Fruit fly (Drosophila melanogaster) whole organism, prepupa: Measurements from ENCODE around the gene CG1299.
A peak's percentile ranks its signal among the peaks of the same experiment; 100 is the strongest.

Experiments
- CG10631 ChIP-seq: fragments of 200-800 bp; sonication (Bioruptor generic); optimal IDR thresholded peaks from 2 replicates; lab custom pipeline; 2016; ENCODE audit warnings: missing biosample characterization, missing genetic modification characterization
- CG10669 ChIP-seq: fragments of 200-800 bp; sonication (Bioruptor generic); optimal IDR thresholded peaks from 3 replicates; lab custom pipeline; 2018; ENCODE audit warnings: missing biosample characterization, mild to moderate bottlenecking, missing genetic modification characterization, moderate library complexity
- CG11294 ChIP-seq: fragments of 200-800 bp; sonication (Bioruptor generic); IDR thresholded peaks from 2 replicates; pipeline ENCODE4 v1.3.6; 2022; ENCODE audit warnings: missing biosample characterization, missing genetic modification characterization
- CG11762 ChIP-seq: fragments of 200-800 bp; sonication (Bioruptor generic); optimal IDR thresholded peaks from 3 replicates; lab custom pipeline; 2016; ENCODE audit warnings: missing biosample characterization, missing genetic modification characterization; ENCODE audit not compliant: insufficient read depth
- CG15336 ChIP-seq: fragments of 200-800 bp; sonication (Bioruptor generic); IDR thresholded peaks from 2 replicates; pipeline ENCODE4 v1.3.6; 2022; ENCODE audit warnings: missing biosample characterization, missing genetic modification characterization
- CG1621 ChIP-seq: fragments of 200-800 bp; sonication (Bioruptor generic); optimal IDR thresholded peaks from 3 replicates; lab custom pipeline; 2018; ENCODE audit warnings: missing biosample characterization, mild to moderate bottlenecking, missing genetic modification characterization
- CG16779 ChIP-seq: fragments of 200-800 bp; sonication (Bioruptor generic); optimal IDR thresholded peaks from 3 replicates; lab custom pipeline; 2017; ENCODE audit warnings: missing biosample characterization, mild to moderate bottlenecking, missing genetic modification characterization
- CG31627 ChIP-seq: fragments of 200-800 bp; sonication (Bioruptor generic); optimal IDR thresholded peaks from 3 replicates; lab custom pipeline; 2016; ENCODE audit warnings: missing biosample characterization, missing genetic modification characterization
- CG34406 ChIP-seq: fragments of 200-800 bp; sonication (Bioruptor generic); optimal IDR thresholded peaks from 3 replicates; lab custom pipeline; 2016; ENCODE audit warnings: missing biosample characterization, missing genetic modification characterization
- CG3919 ChIP-seq: fragments of 200-800 bp; sonication (Bioruptor generic); optimal IDR thresholded peaks from 3 replicates; lab custom pipeline; 2016; ENCODE audit warnings: missing biosample characterization, missing genetic modification characterization
- CG4318 ChIP-seq: fragments of 200-800 bp; sonication (Bioruptor generic); optimal IDR thresholded peaks from 3 replicates; lab custom pipeline; 2017; ENCODE audit warnings: missing biosample characterization, mild to moderate bottlenecking, missing genetic modification characterization
- CG6163 ChIP-seq: fragments of 200-800 bp; sonication (Bioruptor generic); IDR thresholded peaks from 3 replicates; pipeline ENCODE4 v1.3.6; 2022; ENCODE audit warnings: missing biosample characterization, missing genetic modification characterization
- CG6276 ChIP-seq: fragments of 200-800 bp; sonication (Bioruptor generic); optimal IDR thresholded peaks from 2 replicates; lab custom pipeline; 2017; ENCODE audit warnings: missing biosample characterization, mild to moderate bottlenecking, missing genetic modification characterization
- CG6808 ChIP-seq: fragments of 200-800 bp; sonication (Bioruptor generic); optimal IDR thresholded peaks from 3 replicates; lab custom pipeline; 2017; ENCODE audit warnings: missing biosample characterization, missing genetic modification characterization, mild to moderate bottlenecking, moderate library complexity, missing genetic modification reagents
- CG7368 ChIP-seq: fragments of 200-800 bp; sonication (Bioruptor generic); optimal IDR thresholded peaks from 3 replicates; lab custom pipeline; 2016; ENCODE audit warnings: missing biosample characterization, missing genetic modification characterization
- CG8632 ChIP-seq: fragments of 200-800 bp; sonication (Bioruptor generic); optimal IDR thresholded peaks from 3 replicates; lab custom pipeline; 2016; ENCODE audit warnings: missing biosample characterization, missing genetic modification characterization
- CG9139 ChIP-seq: fragments of 200-800 bp; sonication (Bioruptor generic); optimal IDR thresholded peaks from 3 replicates; lab custom pipeline; 2017; ENCODE audit warnings: missing biosample characterization, mild to moderate bottlenecking, missing genetic modification characterization
- Eip75B ChIP-seq: fragments of 200-800 bp; sonication (Bioruptor generic); optimal IDR thresholded peaks from 3 replicates; lab custom pipeline; 2016; ENCODE audit warnings: missing biosample characterization, missing genetic modification characterization
- Eip78C ChIP-seq: fragments of 200-800 bp; sonication (Bioruptor generic); peaks from one replicate; lab custom pipeline; 2016; ENCODE audit warnings: missing biosample characterization, missing genetic modification characterization
- Eip93F ChIP-seq: fragments of 200-800 bp; sonication (Bioruptor generic); optimal IDR thresholded peaks from 2 replicates; lab custom pipeline; 2016; ENCODE audit warnings: missing biosample characterization, mild to moderate bottlenecking, missing genetic modification characterization
- Ets96B ChIP-seq: fragments of 200-800 bp; optimal IDR thresholded peaks from 2 replicates; lab custom pipeline; 2019; ENCODE audit warnings: missing biosample characterization, mild to moderate bottlenecking, missing genetic modification characterization, moderate library complexity
- Gug ChIP-seq: fragments of 200-800 bp; sonication (Bioruptor generic); IDR thresholded peaks from 2 replicates; pipeline ENCODE4 v1.3.6; 2022; ENCODE audit warnings: missing biosample characterization, missing genetic modification characterization
- Hr38 ChIP-seq: sonication (Bioruptor generic); optimal IDR thresholded peaks from 2 replicates; lab custom pipeline; 2016; ENCODE audit warnings: missing biosample characterization, missing genetic modification characterization
- Hr4 ChIP-seq: fragments of 200-800 bp; sonication (Bioruptor generic); optimal IDR thresholded peaks from 3 replicates; lab custom pipeline; 2016; ENCODE audit warnings: missing biosample characterization, missing genetic modification characterization
- Smox ChIP-seq: fragments of 200-800 bp; sonication (Bioruptor generic); optimal IDR thresholded peaks from 3 replicates; lab custom pipeline; 2016; ENCODE audit warnings: missing biosample characterization, missing genetic modification characterization
- Sox102F ChIP-seq: fragments of 200-800 bp; sonication (Bioruptor generic); optimal IDR thresholded peaks from 2 replicates; lab custom pipeline; 2016; ENCODE audit warnings: missing biosample characterization, mild to moderate bottlenecking, missing genetic modification characterization
- Sox14 ChIP-seq: fragments of 200-800 bp; sonication (Bioruptor generic); optimal IDR thresholded peaks from 3 replicates; lab custom pipeline; 2016; ENCODE audit warnings: missing biosample characterization, missing genetic modification characterization
- Sox15 ChIP-seq: fragments of 200-800 bp; sonication (Bioruptor generic); optimal IDR thresholded peaks from 3 replicates; lab custom pipeline; 2016; ENCODE audit warnings: missing biosample characterization, missing genetic modification characterization
- achi ChIP-seq: fragments of 200-800 bp; sonication (Bioruptor generic); optimal IDR thresholded peaks from 3 replicates; lab custom pipeline; 2016; ENCODE audit warnings: missing biosample characterization, missing genetic modification characterization
- cyc ChIP-seq: fragments of 200-800 bp; sonication (Bioruptor generic); optimal IDR thresholded peaks from 3 replicates; lab custom pipeline; 2016; ENCODE audit warnings: missing biosample characterization, missing genetic modification characterization
- eg ChIP-seq: fragments of 200-800 bp; sonication (Bioruptor generic); IDR thresholded peaks from 3 replicates; pipeline ENCODE4 v1.3.6; 2022; ENCODE audit warnings: missing biosample characterization, missing genetic modification characterization
- fd59A ChIP-seq: fragments of 200-800 bp; sonication (Bioruptor generic); optimal IDR thresholded peaks from 2 replicates; lab custom pipeline; 2017; ENCODE audit warnings: missing biosample characterization, mild to moderate bottlenecking, missing genetic modification characterization, missing genetic modification reagents
- fkh ChIP-seq: fragments of 200-800 bp; sonication (Bioruptor generic); optimal IDR thresholded peaks from 3 replicates; lab custom pipeline; 2017; ENCODE audit warnings: missing biosample characterization, mild to moderate bottlenecking, missing genetic modification characterization, moderate library complexity
- net ChIP-seq: fragments of 200-800 bp; sonication (Bioruptor generic); optimal IDR thresholded peaks from 3 replicates; lab custom pipeline; 2016; ENCODE audit warnings: missing biosample characterization, missing genetic modification characterization
- ss ChIP-seq, 2 experiments: fragments of 200-800 bp; sonication (Bioruptor generic); optimal IDR thresholded peaks; 2 replicates in 1 of 2; 3 replicates in 1 of 2; lab custom pipeline; 2017 to 2018; ENCODE audit warnings: mild to moderate bottlenecking in 2 of 2, missing biosample characterization in 2 of 2, missing genetic modification characterization in 2 of 2, moderate library complexity in 1 of 2
- svp ChIP-seq: fragments of 200-800 bp; sonication (Bioruptor generic); peaks from one replicate; lab custom pipeline; 2016; ENCODE audit warnings: missing biosample characterization, missing genetic modification characterization
- vri ChIP-seq: fragments of 200-800 bp; sonication (Bioruptor generic); optimal IDR thresholded peaks from 3 replicates; lab custom pipeline; 2016; ENCODE audit warnings: missing biosample characterization, mild to moderate bottlenecking, missing genetic modification characterization

The CG1299 gene

dm6 chr3L:4102496-4103257, 45.8 kb upstream of the CG1299 start, which contains the start of gene CG14995 (continued):
- TF ChIP-seq CG34406 (GFP tag; lab: Kevin White, UChicago), result no peak
- TF ChIP-seq CG4318 (GFP tag; lab: Kevin White, UChicago), result no peak
- peak; percentile 58; the same call in 1 of the 2 replicates for TF ChIP-seq CG15336 (GFP tag; lab: Robert Waterston, UW)
- TF ChIP-seq Eip93F (GFP tag; lab: Kevin White, UChicago), result no peak
- TF ChIP-seq Sox14 (GFP tag; lab: Kevin White, UChicago), result peak; percentile 33
- no peak for TF ChIP-seq Hr4
- TF ChIP-seq CG31627 (GFP tag; lab: Kevin White, UChicago), result no peak
- no peak for TF ChIP-seq CG7368 (GFP tag; lab: Kevin White, UChicago)
- peak; percentile 44 for TF ChIP-seq CG3919 (GFP tag; lab: Kevin White, UChicago)
- no peak for TF ChIP-seq fd59A (GFP tag; lab: Kevin White, UChicago)
- TF ChIP-seq Ets96B (tag; lab: Kevin White, UChicago), result peak; percentile 2
- 0 out of 3 replicates have a peak, but pooled peaks have one; percentile 31 for TF ChIP-seq eg (GFP tag; lab: Robert Waterston, UW)
- TF ChIP-seq achi (GFP tag; lab: Kevin White, UChicago), result no peak
- TF ChIP-seq Smox (GFP tag; lab: Kevin White, UChicago), result no peak
- TF ChIP-seq Gug (GFP tag; lab: Robert Waterston, UW), result no peak
- no peak for TF ChIP-seq CG10669 (GFP tag; lab: Kevin White, UChicago)
- TF ChIP-seq CG6808 (GFP tag; lab: Kevin White, UChicago), result peak; percentile 14
- TF ChIP-seq, all 60 proteins: peak for 23

DNA sequence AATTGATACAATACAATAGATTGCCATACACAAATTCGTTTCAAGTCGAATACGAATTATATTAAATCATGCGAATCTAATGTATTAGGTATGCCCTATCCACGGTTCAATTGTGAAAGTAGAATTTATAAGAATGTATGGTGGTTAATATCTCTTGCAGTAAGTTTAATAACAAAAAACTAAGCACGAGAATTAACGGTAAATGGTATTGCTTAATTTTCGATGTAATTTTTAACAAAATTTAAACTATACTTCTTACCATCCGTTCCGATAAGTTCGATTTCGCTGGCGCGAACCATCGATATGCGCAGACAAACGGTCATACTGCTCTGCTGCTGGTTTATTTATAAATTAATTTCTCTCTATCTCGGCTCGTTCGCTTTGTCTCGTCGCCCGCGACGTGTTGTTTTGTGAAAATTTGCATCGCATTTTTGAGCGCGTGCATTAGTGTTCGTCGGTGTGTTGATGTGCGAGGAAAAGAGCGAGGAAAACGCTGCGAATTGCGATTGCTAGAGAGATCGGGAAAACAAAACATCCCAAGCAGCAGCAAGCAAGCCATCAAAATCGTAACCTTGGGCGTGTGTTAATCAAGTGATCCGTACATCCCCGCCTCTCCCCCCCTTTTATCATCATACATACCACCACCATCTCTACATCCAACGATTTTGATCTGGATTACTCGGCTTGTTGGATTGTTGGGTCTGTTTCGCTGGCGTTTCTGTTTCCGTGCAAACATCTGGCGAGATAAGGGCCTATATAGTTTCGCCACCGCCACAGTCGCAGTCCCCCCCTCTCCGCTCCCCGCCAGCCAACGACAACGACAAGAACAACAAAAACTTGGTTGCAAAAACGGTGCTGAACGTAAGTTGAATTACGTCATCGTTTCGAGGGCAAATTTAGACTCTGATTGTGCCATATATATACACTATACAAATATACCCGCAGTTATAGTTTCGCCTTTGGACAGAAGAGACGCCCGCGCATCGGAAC, 44.9 kb upstream of the CG1299 start, which contains the start of gene Fit1:
Gene Fit1, plus strand, starts transcription at position 307 of the 990 bp plus-strand sequence.
- peak; percentile 62 for TF ChIP-seq vri
- TF ChIP-seq CG31627 (GFP tag; lab: Kevin White, UChicago), result no peak
- TF ChIP-seq svp, result peak; percentile 83
- no peak for TF ChIP-seq Hr38
- no peak for TF ChIP-seq CG7368 (GFP tag; lab: Kevin White, UChicago)
- TF ChIP-seq achi (GFP tag; lab: Kevin White, UChicago), result no peak
- TF ChIP-seq Sox15, result no peak
- no peak for TF ChIP-seq CG10631 (GFP tag; lab: Kevin White, UChicago)
- peak; percentile 43 for TF ChIP-seq fkh (GFP tag; lab: Kevin White, UChicago)
- TF ChIP-seq cyc (GFP tag; lab: Kevin White, UChicago), result no peak
- TF ChIP-seq Sox14 (GFP tag; lab: Kevin White, UChicago), result peak; percentile 41
- TF ChIP-seq CG1621 (tag; lab: Kevin White, UChicago), result peak; percentile 14
- no peak for TF ChIP-seq Sox102F (GFP tag; lab: Kevin White, UChicago)
- TF ChIP-seq CG3919 (GFP tag; lab: Kevin White, UChicago), result no peak
- no peak for TF ChIP-seq Ets96B (tag; lab: Kevin White, UChicago)
- TF ChIP-seq Eip78C (GFP tag; lab: Kevin White, UChicago), result peak; percentile 23
- 0 out of 3 replicates have a peak, but pooled peaks have one; percentile 32 for TF ChIP-seq CG6163 (GFP tag; lab: Robert Waterston, UW)
- TF ChIP-seq CG16779, result no peak
- TF ChIP-seq CG8632, result no peak
- TF ChIP-seq ss (GFP tag; optimal IDR thresholded peaks at IDR 0.05; lab: Kevin White, UChicago), result peak; percentile 20 to 28
- TF ChIP-seq CG9139, result no peak
- no peak for TF ChIP-seq CG11294
- TF ChIP-seq eg (GFP tag; lab: Robert Waterston, UW), result 0 out of 3 replicates have a peak, but pooled peaks have one; percentile 22

- TF ChIP-seq CG3919 (GFP tag; lab: Kevin White, UChicago), result no peak
- TF ChIP-seq Eip78C (GFP tag; lab: Kevin White, UChicago), result peak; percentile 69
- peak; percentile 20 for TF ChIP-seq Eip75B
- peak; percentile 80 for TF ChIP-seq vri
- TF ChIP-seq eg (GFP tag; lab: Robert Waterston, UW), result no peak
- TF ChIP-seq ss (GFP tag; optimal IDR thresholded peaks at IDR 0.05; lab: Kevin White, UChicago), result peak in 1 of 2 experiments; percentile 20
- peak; percentile 51 for TF ChIP-seq Eip93F (GFP tag; lab: Kevin White, UChicago)
- TF ChIP-seq CG11762 (GFP tag; lab: Kevin White, UChicago), result no peak
- TF ChIP-seq CG6276 (GFP tag; lab: Kevin White, UChicago), result peak; percentile 37
- peak; percentile 77 for TF ChIP-seq svp
- no peak for TF ChIP-seq CG8632
- TF ChIP-seq net (GFP tag; lab: Kevin White, UChicago), result no peak
Observed at dm6 chr3L:4107120-4107519, 41.4 kb upstream of the CG1299 start.
